Fruit fly (Drosophila melanogaster) whole organism, prepupa: ENCODE results near the gene Ret.

Source experiments
- Blimp-1 ChIP-seq: fragments of 200-800 bp; sonication (Bioruptor generic); optimal IDR thresholded peaks from 3 replicates; lab custom pipeline; 2017; ENCODE audit warnings: missing biosample characterization, missing genetic modification characterization, mild to moderate bottlenecking, moderate library complexity, missing genetic modification reagents
- CG10631 ChIP-seq: fragments of 200-800 bp; sonication (Bioruptor generic); optimal IDR thresholded peaks from 2 replicates; lab custom pipeline; 2016; ENCODE audit warnings: missing biosample characterization, missing genetic modification characterization
- CG10669 ChIP-seq: fragments of 200-800 bp; sonication (Bioruptor generic); optimal IDR thresholded peaks from 3 replicates; lab custom pipeline; 2018; ENCODE audit warnings: missing biosample characterization, mild to moderate bottlenecking, missing genetic modification characterization, moderate library complexity
- CG11294 ChIP-seq: fragments of 200-800 bp; sonication (Bioruptor generic); IDR thresholded peaks from 2 replicates; pipeline ENCODE4 v1.3.6; 2022; ENCODE audit warnings: missing biosample characterization, missing genetic modification characterization
- CG11762 ChIP-seq: fragments of 200-800 bp; sonication (Bioruptor generic); optimal IDR thresholded peaks from 3 replicates; lab custom pipeline; 2016; ENCODE audit warnings: missing biosample characterization, missing genetic modification characterization; ENCODE audit not compliant: insufficient read depth
- CG15336 ChIP-seq: fragments of 200-800 bp; sonication (Bioruptor generic); IDR thresholded peaks from 2 replicates; pipeline ENCODE4 v1.3.6; 2022; ENCODE audit warnings: missing biosample characterization, missing genetic modification characterization
- CG1621 ChIP-seq: fragments of 200-800 bp; sonication (Bioruptor generic); optimal IDR thresholded peaks from 3 replicates; lab custom pipeline; 2018; ENCODE audit warnings: missing biosample characterization, mild to moderate bottlenecking, missing genetic modification characterization
- CG16779 ChIP-seq: fragments of 200-800 bp; sonication (Bioruptor generic); optimal IDR thresholded peaks from 3 replicates; lab custom pipeline; 2017; ENCODE audit warnings: missing biosample characterization, mild to moderate bottlenecking, missing genetic modification characterization
- CG31627 ChIP-seq: fragments of 200-800 bp; sonication (Bioruptor generic); optimal IDR thresholded peaks from 3 replicates; lab custom pipeline; 2016; ENCODE audit warnings: missing biosample characterization, missing genetic modification characterization
- CG32006 ChIP-seq: fragments of 200-800 bp; sonication (Bioruptor generic); optimal IDR thresholded peaks from 3 replicates; lab custom pipeline; 2017; ENCODE audit warnings: missing biosample characterization, mild to moderate bottlenecking, missing genetic modification characterization
- CG34406 ChIP-seq: fragments of 200-800 bp; sonication (Bioruptor generic); optimal IDR thresholded peaks from 3 replicates; lab custom pipeline; 2016; ENCODE audit warnings: missing biosample characterization, missing genetic modification characterization
- CG3919 ChIP-seq: fragments of 200-800 bp; sonication (Bioruptor generic); optimal IDR thresholded peaks from 3 replicates; lab custom pipeline; 2016; ENCODE audit warnings: missing biosample characterization, missing genetic modification characterization
- CG4318 ChIP-seq: fragments of 200-800 bp; sonication (Bioruptor generic); optimal IDR thresholded peaks from 3 replicates; lab custom pipeline; 2017; ENCODE audit warnings: missing biosample characterization, mild to moderate bottlenecking, missing genetic modification characterization
- CG6163 ChIP-seq: fragments of 200-800 bp; sonication (Bioruptor generic); IDR thresholded peaks from 3 replicates; pipeline ENCODE4 v1.3.6; 2022; ENCODE audit warnings: missing biosample characterization, missing genetic modification characterization
- CG6276 ChIP-seq: fragments of 200-800 bp; sonication (Bioruptor generic); optimal IDR thresholded peaks from 2 replicates; lab custom pipeline; 2017; ENCODE audit warnings: missing biosample characterization, mild to moderate bottlenecking, missing genetic modification characterization
- CG6792 ChIP-seq: fragments of 200-800 bp; sonication (Bioruptor generic); optimal IDR thresholded peaks from 3 replicates; lab custom pipeline; 2016; ENCODE audit warnings: missing biosample characterization, missing genetic modification characterization
- CG6808 ChIP-seq: fragments of 200-800 bp; sonication (Bioruptor generic); optimal IDR thresholded peaks from 3 replicates; lab custom pipeline; 2017; ENCODE audit warnings: missing biosample characterization, missing genetic modification characterization, mild to moderate bottlenecking, moderate library complexity, missing genetic modification reagents
- CG6854 ChIP-seq: fragments of 200-800 bp; sonication (Bioruptor generic); optimal IDR thresholded peaks from 2 replicates; lab custom pipeline; 2017; ENCODE audit warnings: missing biosample characterization, mild to moderate bottlenecking, missing genetic modification characterization
- CG7368 ChIP-seq: fragments of 200-800 bp; sonication (Bioruptor generic); optimal IDR thresholded peaks from 3 replicates; lab custom pipeline; 2016; ENCODE audit warnings: missing biosample characterization, missing genetic modification characterization
- CG8119 ChIP-seq: fragments of 200-800 bp; sonication (Bioruptor generic); IDR thresholded peaks from 3 replicates; pipeline ENCODE4 v1.3.6; 2022; ENCODE audit warnings: missing biosample characterization, missing genetic modification characterization
- CG8319 ChIP-seq: fragments of 200-800 bp; sonication (Bioruptor generic); optimal IDR thresholded peaks from 3 replicates; lab custom pipeline; 2016; ENCODE audit warnings: missing biosample characterization, missing genetic modification characterization
- CG8632 ChIP-seq: fragments of 200-800 bp; sonication (Bioruptor generic); optimal IDR thresholded peaks from 3 replicates; lab custom pipeline; 2016; ENCODE audit warnings: missing biosample characterization, missing genetic modification characterization
- CG9139 ChIP-seq: fragments of 200-800 bp; sonication (Bioruptor generic); optimal IDR thresholded peaks from 3 replicates; lab custom pipeline; 2017; ENCODE audit warnings: missing biosample characterization, mild to moderate bottlenecking, missing genetic modification characterization
- Eip75B ChIP-seq: fragments of 200-800 bp; sonication (Bioruptor generic); optimal IDR thresholded peaks from 3 replicates; lab custom pipeline; 2016; ENCODE audit warnings: missing biosample characterization, missing genetic modification characterization
- Eip78C ChIP-seq: fragments of 200-800 bp; sonication (Bioruptor generic); peaks from one replicate; lab custom pipeline; 2016; ENCODE audit warnings: missing biosample characterization, missing genetic modification characterization
- Eip93F ChIP-seq: fragments of 200-800 bp; sonication (Bioruptor generic); optimal IDR thresholded peaks from 2 replicates; lab custom pipeline; 2016; ENCODE audit warnings: missing biosample characterization, mild to moderate bottlenecking, missing genetic modification characterization
- Ets21C ChIP-seq: fragments of 200-800 bp; sonication (Bioruptor generic); optimal IDR thresholded peaks from 3 replicates; lab custom pipeline; 2016; ENCODE audit warnings: missing biosample characterization, missing genetic modification characterization
- Gug ChIP-seq: fragments of 200-800 bp; sonication (Bioruptor generic); IDR thresholded peaks from 2 replicates; pipeline ENCODE4 v1.3.6; 2022; ENCODE audit warnings: missing biosample characterization, missing genetic modification characterization
- Hr38 ChIP-seq: sonication (Bioruptor generic); optimal IDR thresholded peaks from 2 replicates; lab custom pipeline; 2016; ENCODE audit warnings: missing biosample characterization, missing genetic modification characterization
- Hr39 ChIP-seq: fragments of 200-800 bp; sonication (Bioruptor generic); optimal IDR thresholded peaks from 2 replicates; lab custom pipeline; 2016; ENCODE audit warnings: missing biosample characterization, missing genetic modification characterization
- Hr4 ChIP-seq: fragments of 200-800 bp; sonication (Bioruptor generic); optimal IDR thresholded peaks from 3 replicates; lab custom pipeline; 2016; ENCODE audit warnings: missing biosample characterization, missing genetic modification characterization
- Lpt ChIP-seq: fragments of 200-800 bp; sonication (Bioruptor generic); optimal IDR thresholded peaks from 3 replicates; lab custom pipeline; 2016; ENCODE audit warnings: missing biosample characterization, missing genetic modification characterization
- Met ChIP-seq: fragments of 200-800 bp; sonication (Bioruptor generic); optimal IDR thresholded peaks from 3 replicates; lab custom pipeline; 2016; ENCODE audit warnings: missing biosample characterization, missing genetic modification characterization
- OdsH ChIP-seq: fragments of 200-800 bp; sonication (Bioruptor generic); optimal IDR thresholded peaks from 3 replicates; lab custom pipeline; 2016; ENCODE audit warnings: missing biosample characterization, missing genetic modification characterization
- Smox ChIP-seq: fragments of 200-800 bp; sonication (Bioruptor generic); optimal IDR thresholded peaks from 3 replicates; lab custom pipeline; 2016; ENCODE audit warnings: missing biosample characterization, missing genetic modification characterization
- Sox102F ChIP-seq: fragments of 200-800 bp; sonication (Bioruptor generic); optimal IDR thresholded peaks from 2 replicates; lab custom pipeline; 2016; ENCODE audit warnings: missing biosample characterization, mild to moderate bottlenecking, missing genetic modification characterization
- Sox14 ChIP-seq: fragments of 200-800 bp; sonication (Bioruptor generic); optimal IDR thresholded peaks from 3 replicates; lab custom pipeline; 2016; ENCODE audit warnings: missing biosample characterization, missing genetic modification characterization
- Sox15 ChIP-seq: fragments of 200-800 bp; sonication (Bioruptor generic); optimal IDR thresholded peaks from 3 replicates; lab custom pipeline; 2016; ENCODE audit warnings: missing biosample characterization, missing genetic modification characterization
- acj6 ChIP-seq: fragments of 200-800 bp; sonication (Bioruptor generic); optimal IDR thresholded peaks from 3 replicates; lab custom pipeline; 2016; ENCODE audit warnings: missing biosample characterization, missing genetic modification characterization
- cyc ChIP-seq: fragments of 200-800 bp; sonication (Bioruptor generic); optimal IDR thresholded peaks from 3 replicates; lab custom pipeline; 2016; ENCODE audit warnings: missing biosample characterization, missing genetic modification characterization
- dac ChIP-seq: fragments of 200-800 bp; sonication (Bioruptor generic); optimal IDR thresholded peaks from 2 replicates; lab custom pipeline; 2017; ENCODE audit warnings: missing biosample characterization, mild to moderate bottlenecking, missing genetic modification characterization
- eg ChIP-seq: fragments of 200-800 bp; sonication (Bioruptor generic); IDR thresholded peaks from 3 replicates; pipeline ENCODE4 v1.3.6; 2022; ENCODE audit warnings: missing biosample characterization, missing genetic modification characterization
- fd59A ChIP-seq: fragments of 200-800 bp; sonication (Bioruptor generic); optimal IDR thresholded peaks from 2 replicates; lab custom pipeline; 2017; ENCODE audit warnings: missing biosample characterization, mild to moderate bottlenecking, missing genetic modification characterization, missing genetic modification reagents
- fkh ChIP-seq: fragments of 200-800 bp; sonication (Bioruptor generic); optimal IDR thresholded peaks from 3 replicates; lab custom pipeline; 2017; ENCODE audit warnings: missing biosample characterization, mild to moderate bottlenecking, missing genetic modification characterization, moderate library complexity
- net ChIP-seq: fragments of 200-800 bp; sonication (Bioruptor generic); optimal IDR thresholded peaks from 3 replicates; lab custom pipeline; 2016; ENCODE audit warnings: missing biosample characterization, missing genetic modification characterization
- pdm3 ChIP-seq: fragments of 200-800 bp; sonication (Bioruptor generic); optimal IDR thresholded peaks from 3 replicates; lab custom pipeline; 2016; ENCODE audit warnings: missing biosample characterization, missing genetic modification characterization
- spab ChIP-seq: fragments of 200-800 bp; sonication (Bioruptor generic); optimal IDR thresholded peaks from 2 replicates; lab custom pipeline; 2017; ENCODE audit warnings: missing biosample characterization, mild to moderate bottlenecking, missing genetic modification characterization, missing genetic modification reagents
- ss ChIP-seq, 2 experiments: fragments of 200-800 bp; sonication (Bioruptor generic); optimal IDR thresholded peaks; 2 replicates in 1 of 2; 3 replicates in 1 of 2; lab custom pipeline; 2017 to 2018; ENCODE audit warnings: mild to moderate bottlenecking in 2 of 2, missing biosample characterization in 2 of 2, missing genetic modification characterization in 2 of 2, moderate library complexity in 1 of 2
- svp ChIP-seq: fragments of 200-800 bp; sonication (Bioruptor generic); peaks from one replicate; lab custom pipeline; 2016; ENCODE audit warnings: missing biosample characterization, missing genetic modification characterization
- vri ChIP-seq: fragments of 200-800 bp; sonication (Bioruptor generic); optimal IDR thresholded peaks from 3 replicates; lab custom pipeline; 2016; ENCODE audit warnings: missing biosample characterization, mild to moderate bottlenecking, missing genetic modification characterization

The Ret gene

DNA sequence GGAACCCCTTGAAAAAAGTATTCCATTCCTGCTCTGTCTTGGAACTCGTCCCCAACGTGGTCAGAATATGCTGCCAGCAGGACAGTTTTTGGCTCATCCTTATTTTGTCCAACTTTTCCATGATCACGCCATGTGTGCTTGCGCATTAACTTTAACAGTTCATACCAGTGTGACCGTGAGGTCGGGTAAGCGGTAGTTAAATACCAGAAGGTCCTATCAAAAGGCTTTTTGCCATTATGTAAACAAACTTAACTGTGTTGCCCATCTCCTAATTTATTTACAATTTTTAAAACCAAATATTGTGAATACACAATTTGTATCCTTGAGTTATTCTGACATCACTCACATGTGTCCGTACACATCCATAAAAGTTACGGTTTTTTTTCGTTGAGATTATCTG, 50.3 kb downstream of the Ret start, which contains the start of gene del:
TSS of gene del (minus strand) at position 305 of the 400 bp plus-strand sequence.
- TF ChIP-seq CG6854 (GFP tag; lab: Kevin White, UChicago) (no peak), Sox102F (no peak), Blimp-1 (GFP tag; lab: Kevin White, UChicago) (no peak), Eip93F (GFP tag; lab: Kevin White, UChicago) (no peak), CG8632 (GFP tag; lab: Kevin White, UChicago) (no peak), Sox14 (GFP tag; lab: Kevin White, UChicago) (no peak), pdm3 (GFP tag; lab: Kevin White, UChicago) (no peak), Eip75B (GFP tag; lab: Kevin White, UChicago) (no peak), ss (GFP tag; optimal IDR thresholded peaks at IDR 0.05; lab: Kevin White, UChicago) (no peak), Hr39 (GFP tag; lab: Kevin White, UChicago) (no peak)

dm6 chr2L:21142972-21143385, 55.6 kb downstream of the Ret start, which contains the start of gene pths:
Gene pths (plus strand): TSS chr2L:21143229.
- no peak for TF ChIP-seq CG10631
- no peak for TF ChIP-seq CG11294 (GFP tag; lab: Robert Waterston, UW)
- TF ChIP-seq Smox (GFP tag; lab: Kevin White, UChicago) = no peak
- TF ChIP-seq CG3919 = no peak
- TF ChIP-seq fkh = no peak
- no peak for TF ChIP-seq eg (GFP tag; lab: Robert Waterston, UW)
- TF ChIP-seq spab = no peak
- TF ChIP-seq Ets21C (GFP tag; lab: Kevin White, UChicago) = peak; percentile 29
- no peak for TF ChIP-seq vri
- no peak for TF ChIP-seq CG8632 (GFP tag; lab: Kevin White, UChicago)
- no peak for TF ChIP-seq Met (GFP tag; lab: Kevin White, UChicago)
- TF ChIP-seq CG7368 (GFP tag; lab: Kevin White, UChicago) = no peak
- TF ChIP-seq CG16779 (tag; lab: Kevin White, UChicago) = no peak
- TF ChIP-seq CG6276 (GFP tag; lab: Kevin White, UChicago) = no peak
- TF ChIP-seq CG10669 (GFP tag; lab: Kevin White, UChicago) = no peak
- no peak for TF ChIP-seq Eip93F (GFP tag; lab: Kevin White, UChicago)
- no peak for TF ChIP-seq CG6792
- TF ChIP-seq OdsH (GFP tag; lab: Kevin White, UChicago) = no peak
- peak; percentile 59 for TF ChIP-seq CG31627 (GFP tag; lab: Kevin White, UChicago)
- TF ChIP-seq CG1621 (tag; lab: Kevin White, UChicago) = no peak
- no peak for TF ChIP-seq CG32006
- TF ChIP-seq CG6854 (GFP tag; lab: Kevin White, UChicago) = no peak
- TF ChIP-seq CG8319 (GFP tag; lab: Kevin White, UChicago) = no peak
- no peak for TF ChIP-seq Eip75B (GFP tag; lab: Kevin White, UChicago)
- TF ChIP-seq CG11762 (GFP tag; lab: Kevin White, UChicago) = no peak
- no peak for TF ChIP-seq CG6808 (GFP tag; lab: Kevin White, UChicago)
- TF ChIP-seq CG15336 = no peak
- no peak for TF ChIP-seq CG6163 (GFP tag; lab: Robert Waterston, UW)
- no peak for TF ChIP-seq acj6
- TF ChIP-seq dac (GFP tag; lab: Kevin White, UChicago) = no peak
- TF ChIP-seq Hr4 (GFP tag; lab: Kevin White, UChicago) = no peak
- no peak for TF ChIP-seq CG8119 (GFP tag; lab: Robert Waterston, UW)
- TF ChIP-seq CG4318 (GFP tag; lab: Kevin White, UChicago) = no peak
- TF ChIP-seq Blimp-1 (GFP tag; lab: Kevin White, UChicago) = no peak
- peak; percentile 22 for TF ChIP-seq Sox15 (GFP tag; lab: Kevin White, UChicago)
- TF ChIP-seq cyc (GFP tag; lab: Kevin White, UChicago) = peak; percentile 44
- no peak for TF ChIP-seq fd59A (GFP tag; lab: Kevin White, UChicago)
- TF ChIP-seq CG9139 (GFP tag; lab: Kevin White, UChicago) = no peak
- TF ChIP-seq Sox102F = no peak
- no peak for TF ChIP-seq Lpt
- TF ChIP-seq Gug (GFP tag; lab: Robert Waterston, UW) = no peak
- no peak for TF ChIP-seq net (GFP tag; lab: Kevin White, UChicago)
- peak; percentile 64 for TF ChIP-seq Hr39 (GFP tag; lab: Kevin White, UChicago)
- no peak for TF ChIP-seq Hr38 (GFP tag; lab: Kevin White, UChicago)
- TF ChIP-seq svp = no peak
- TF ChIP-seq CG34406 (GFP tag; lab: Kevin White, UChicago) = no peak
- TF ChIP-seq Eip78C (GFP tag; lab: Kevin White, UChicago) = peak; percentile 62
- TF ChIP-seq pdm3 (GFP tag; lab: Kevin White, UChicago) = no peak
